Fruit fly (Drosophila melanogaster) whole organism, embryonic: ENCODE data around the gene LPCAT.

Experiments
- Ada2b ChIP-seq: fragments of 200-800 bp; sonication (Bioruptor generic); IDR thresholded peaks from 2 replicates; pipeline ENCODE4 v1.3.6; 2022; ENCODE audit warnings: missing biosample characterization, missing genetic modification characterization
- CG10209 ChIP-seq: fragments of 200-800 bp; sonication (Bioruptor generic); optimal IDR thresholded peaks from 3 replicates; lab custom pipeline; 2017; ENCODE audit warnings: missing biosample characterization, mild to moderate bottlenecking, missing genetic modification characterization, missing genetic modification reagents
- CG10366 ChIP-seq: fragments of 200-800 bp; sonication (Bioruptor generic); IDR thresholded peaks from 2 replicates; pipeline ENCODE4 v1.3.6; 2022; ENCODE audit warnings: missing biosample characterization, missing genetic modification characterization
- CG10565 ChIP-seq: fragments of 200-800 bp; sonication (Bioruptor generic); optimal IDR thresholded peaks from 3 replicates; lab custom pipeline; 2016; ENCODE audit warnings: missing biosample characterization, mild to moderate bottlenecking, missing genetic modification characterization
- CG10654 ChIP-seq: fragments of 200-800 bp; sonication (Bioruptor generic); optimal IDR thresholded peaks from 2 replicates; lab custom pipeline; 2016; ENCODE audit warnings: missing biosample characterization, missing genetic modification characterization
- CG10959 ChIP-seq: fragments of 200-800 bp; sonication (Bioruptor generic); IDR thresholded peaks from 2 replicates; pipeline ENCODE4 v1.3.6; 2022; ENCODE audit warnings: missing biosample characterization, missing genetic modification characterization
- CG10979 ChIP-seq: fragments of 200-800 bp; sonication (Bioruptor generic); optimal IDR thresholded peaks from 2 replicates; lab custom pipeline; 2018; ENCODE audit warnings: missing biosample characterization, mild to moderate bottlenecking, missing genetic modification characterization, moderate library complexity
- CG11085 ChIP-seq: fragments of 200-800 bp; sonication (Bioruptor generic); IDR thresholded peaks from 2 replicates; pipeline ENCODE4 v1.3.6; 2022; ENCODE audit warnings: missing biosample characterization, missing genetic modification characterization
- CG11560 ChIP-seq: fragments of 200-800 bp; sonication (Bioruptor generic); IDR thresholded peaks from 3 replicates; pipeline ENCODE4 v1.3.6; 2022; ENCODE audit warnings: missing biosample characterization, missing genetic modification characterization
- CG12071 ChIP-seq: fragments of 200-800 bp; sonication (Bioruptor generic); optimal IDR thresholded peaks from 3 replicates; lab custom pipeline; 2018; ENCODE audit warnings: missing biosample characterization, mild to moderate bottlenecking, missing genetic modification characterization
- CG12942 ChIP-seq: fragments of 200-800 bp; sonication (Bioruptor generic); optimal IDR thresholded peaks from 3 replicates; lab custom pipeline; 2016; ENCODE audit warnings: missing biosample characterization, missing genetic modification characterization
- CG14667 ChIP-seq: fragments of 200-800 bp; sonication (Bioruptor generic); IDR thresholded peaks from 2 replicates; pipeline ENCODE4 v1.3.6; 2022; ENCODE audit warnings: missing biosample characterization, missing genetic modification characterization
- CG14710 ChIP-seq: fragments of 200-800 bp; sonication (Bioruptor generic); optimal IDR thresholded peaks from 3 replicates; lab custom pipeline; 2019; ENCODE audit warnings: missing biosample characterization, mild to moderate bottlenecking, missing genetic modification characterization, moderate library complexity
- CG15011 ChIP-seq: fragments of 200-800 bp; sonication (Bioruptor generic); optimal IDR thresholded peaks from 3 replicates; lab custom pipeline; 2018; ENCODE audit warnings: missing biosample characterization, mild to moderate bottlenecking, missing genetic modification characterization
- CG1792 ChIP-seq: fragments of 200-800 bp; sonication (Bioruptor generic); optimal IDR thresholded peaks from 2 replicates; lab custom pipeline; 2016; ENCODE audit warnings: missing biosample characterization, missing genetic modification characterization
- CG2129 ChIP-seq: fragments of 200-800 bp; sonication (Bioruptor generic); IDR thresholded peaks from 2 replicates; pipeline ENCODE4 v1.3.6; 2022; ENCODE audit warnings: missing biosample characterization, missing genetic modification characterization; ENCODE audit not compliant: partially characterized antibody
- CG2202 ChIP-seq: fragments of 200-800 bp; sonication (Bioruptor generic); optimal IDR thresholded peaks from 2 replicates; lab custom pipeline; 2018; ENCODE audit warnings: missing biosample characterization, mild to moderate bottlenecking, missing genetic modification characterization
- CG3065 ChIP-seq: fragments of 200-800 bp; sonication (Bioruptor generic); optimal IDR thresholded peaks from 2 replicates; lab custom pipeline; 2016; ENCODE audit warnings: missing biosample characterization, missing genetic modification characterization
- CG31365 ChIP-seq: fragments of 200-800 bp; sonication (Bioruptor generic); optimal IDR thresholded peaks from 2 replicates; lab custom pipeline; 2018; ENCODE audit warnings: missing biosample characterization, mild to moderate bottlenecking, missing genetic modification characterization
- CG32772 ChIP-seq: fragments of 200-800 bp; sonication (Bioruptor generic); IDR thresholded peaks from 2 replicates; pipeline ENCODE4 v1.3.6; 2022; ENCODE audit warnings: missing biosample characterization, missing genetic modification characterization
- CG34224 ChIP-seq: fragments of 200-800 bp; sonication (Bioruptor generic); IDR thresholded peaks from 3 replicates; pipeline ENCODE4 v1.3.6; 2022; ENCODE audit warnings: missing biosample characterization, missing genetic modification characterization; ENCODE audit not compliant: partially characterized antibody
- CG4360 ChIP-seq: fragments of 200-800 bp; sonication (Bioruptor generic); IDR thresholded peaks from 2 replicates; pipeline ENCODE4 v1.3.6; 2022; ENCODE audit warnings: missing biosample characterization, missing genetic modification characterization
- CG4424 ChIP-seq: fragments of 200-800 bp; sonication (Bioruptor generic); optimal IDR thresholded peaks from 3 replicates; lab custom pipeline; 2016; ENCODE audit warnings: missing biosample characterization, missing genetic modification characterization
- CG8281 ChIP-seq: fragments of 200-800 bp; sonication (Bioruptor generic); optimal IDR thresholded peaks from 2 replicates; lab custom pipeline; 2018; ENCODE audit warnings: missing biosample characterization, mild to moderate bottlenecking, missing genetic modification characterization, moderate library complexity
- CG8765 ChIP-seq: fragments of 200-800 bp; sonication (Bioruptor generic); IDR thresholded peaks from 2 replicates; pipeline ENCODE4 v1.3.6; 2022; ENCODE audit warnings: missing biosample characterization, missing genetic modification characterization
- CG9932 ChIP-seq: fragments of 200-800 bp; sonication (Bioruptor generic); IDR thresholded peaks from 2 replicates; pipeline ENCODE4 v1.3.6; 2022; ENCODE audit warnings: missing biosample characterization, missing genetic modification characterization
- CkIIα-i1 ChIP-seq: fragments of 200-800 bp; sonication (Bioruptor generic); IDR thresholded peaks from 2 replicates; pipeline ENCODE4 v1.3.6; 2022; ENCODE audit warnings: missing biosample characterization, missing genetic modification characterization
- Dip2 ChIP-seq: fragments of 200-800 bp; sonication (Bioruptor generic); IDR thresholded peaks from 2 replicates; pipeline ENCODE4 v1.3.6; 2022; ENCODE audit warnings: missing biosample characterization, missing genetic modification characterization
- Doc2 ChIP-seq: fragments of 200-800 bp; sonication (Bioruptor generic); IDR thresholded peaks from 2 replicates; pipeline ENCODE4 v1.3.6; 2022; ENCODE audit warnings: missing biosample characterization, missing genetic modification characterization
- HmgD ChIP-seq: fragments of 200-800 bp; sonication (Bioruptor generic); optimal IDR thresholded peaks from 3 replicates; lab custom pipeline; 2016; ENCODE audit warnings: missing biosample characterization, missing genetic modification characterization
- Hr3 ChIP-seq: fragments of 200-800 bp; sonication (Bioruptor generic); optimal IDR thresholded peaks from 3 replicates; lab custom pipeline; 2016; ENCODE audit warnings: missing biosample characterization, missing genetic modification characterization
- Mad ChIP-seq: fragments of 200-800 bp; sonication (Bioruptor generic); optimal IDR thresholded peaks from 2 replicates; lab custom pipeline; 2016; ENCODE audit warnings: missing biosample characterization, missing genetic modification characterization
- NC2α ChIP-seq: fragments of 200-800 bp; sonication (Bioruptor generic); optimal IDR thresholded peaks from 2 replicates; lab custom pipeline; 2016; ENCODE audit warnings: missing biosample characterization, missing genetic modification characterization
- Sox100B ChIP-seq: fragments of 200-800 bp; sonication (Bioruptor generic); optimal IDR thresholded peaks from 3 replicates; lab custom pipeline; 2018; ENCODE audit warnings: missing biosample characterization, mild to moderate bottlenecking, missing genetic modification characterization
- Trl ChIP-seq, 3 experiments: fragments of >200 bp in 2 of 3; fragments of 200-800 bp in 1 of 3; sonication (Bioruptor generic) in 1 of 3; optimal IDR thresholded peaks; 2 replicates in 1 of 3; 3 replicates in 2 of 3; lab custom pipeline; 2016 to 2017; ENCODE audit warnings: missing biosample characterization in 1 of 3, missing genetic modification characterization in 1 of 3
- Usf ChIP-seq: fragments of 200-800 bp; sonication (Bioruptor generic); optimal IDR thresholded peaks from 2 replicates; lab custom pipeline; 2017; ENCODE audit warnings: missing genotype, missing biosample characterization, missing genetic modification characterization
- aop ChIP-seq: fragments of 200-800 bp; sonication (Bioruptor generic); IDR thresholded peaks from 2 replicates; pipeline ENCODE4 v1.3.6; 2022; ENCODE audit warnings: missing biosample characterization, missing genetic modification characterization
- ara ChIP-seq: fragments of 200-800 bp; sonication (Bioruptor generic); IDR thresholded peaks from 2 replicates; pipeline ENCODE4 v1.3.6; 2022; ENCODE audit warnings: missing biosample characterization, missing genetic modification characterization
- bbx ChIP-seq: fragments of 200-800 bp; sonication (Bioruptor generic); IDR thresholded peaks from 2 replicates; pipeline ENCODE4 v1.3.6; 2022; ENCODE audit warnings: missing biosample characterization, missing genetic modification characterization; ENCODE audit not compliant: partially characterized antibody
- caup ChIP-seq: fragments of 200-800 bp; sonication (Bioruptor generic); optimal IDR thresholded peaks from 3 replicates; lab custom pipeline; 2017; ENCODE audit warnings: missing biosample characterization, mild to moderate bottlenecking, missing genetic modification characterization, moderate library complexity; ENCODE audit not compliant: severe bottlenecking
- cg ChIP-seq: fragments of 200-800 bp; sonication (Bioruptor generic); optimal IDR thresholded peaks from 3 replicates; lab custom pipeline; 2019; ENCODE audit warnings: missing biosample characterization, mild to moderate bottlenecking, missing genetic modification characterization, moderate library complexity
- odd ChIP-seq: fragments of 200-800 bp; sonication (Bioruptor generic); optimal IDR thresholded peaks from 2 replicates; lab custom pipeline; 2017; ENCODE audit warnings: missing biosample characterization, mild to moderate bottlenecking, missing genetic modification characterization
- repo ChIP-seq: fragments of 200-800 bp; sonication (Bioruptor generic); optimal IDR thresholded peaks from 2 replicates; lab custom pipeline; 2016; ENCODE audit warnings: missing biosample characterization, missing genetic modification characterization
- run ChIP-seq: fragments of 200-800 bp; sonication (Bioruptor generic); optimal IDR thresholded peaks from 3 replicates; lab custom pipeline; 2018; ENCODE audit warnings: missing biosample characterization, mild to moderate bottlenecking, missing genetic modification characterization
- schlank ChIP-seq: fragments of 200-800 bp; sonication (Bioruptor generic); optimal IDR thresholded peaks from 2 replicates; lab custom pipeline; 2018; ENCODE audit warnings: missing biosample characterization, mild to moderate bottlenecking, missing genetic modification characterization
- seq ChIP-seq: fragments of 200-800 bp; sonication (Bioruptor generic); IDR thresholded peaks from 2 replicates; pipeline ENCODE4 v1.3.6; 2022; ENCODE audit warnings: missing biosample characterization, missing genetic modification characterization
- vfl ChIP-seq: fragments of 200-800 bp; sonication (Bioruptor generic); optimal IDR thresholded peaks from 2 replicates; lab custom pipeline; 2016; ENCODE audit warnings: missing biosample characterization, missing genetic modification characterization
- vvl ChIP-seq: fragments of 200-800 bp; sonication (Bioruptor generic); IDR thresholded peaks from 2 replicates; pipeline ENCODE4 v1.3.6; 2022; ENCODE audit warnings: missing biosample characterization, missing genetic modification characterization
- zfh2 ChIP-seq: fragments of 200-800 bp; sonication (Bioruptor generic); optimal IDR thresholded peaks from 2 replicates; lab custom pipeline; 2016; ENCODE audit warnings: missing biosample characterization, missing genetic modification characterization

Gene LPCAT

dm6 chrX:9585359-9586002 lies 5.7 kb upstream of the LPCAT start, which contains the start of gene Hex-A (continued):
- TF ChIP-seq CG15011 (GFP tag; lab: Kevin White, UChicago) (peak; percentile 99), CG31365 (peak; percentile 88), CG10209 (GFP tag; lab: Kevin White, UChicago) (peak; percentile 95), ara (GFP tag; lab: Robert Waterston, UW) (peak; percentile 85), CG34224 (peak; percentile 60), Hr3 (GFP tag; lab: Kevin White, UChicago) (peak; percentile 83), CG12942 (GFP tag; lab: Kevin White, UChicago) (peak; percentile 87), seq (GFP tag; lab: Robert Waterston, UW) (peak; percentile 96), schlank (tag; lab: Kevin White, UChicago) (peak; percentile 95), run (tag; lab: Kevin White, UChicago) (peak; percentile 97), Sox100B (peak; percentile 99), CG4360 (GFP tag; lab: Robert Waterston, UW) (peak; percentile 37; the same call in 1 of the 2 replicates), CG10959 (GFP tag; lab: Robert Waterston, UW) (peak; percentile 46), CG10366 (GFP tag; lab: Robert Waterston, UW) (peak; percentile 86), CG10979 (peak; percentile 98), CG8765 (GFP tag; lab: Robert Waterston, UW) (peak; percentile 62; the same call in 1 of the 2 replicates), Usf (peak; percentile 91), CG2129 (GFP tag; lab: Robert Waterston, UW) (no peak), caup (GFP tag; lab: Kevin White, UChicago) (peak; percentile 97), Mad (GFP tag; lab: Kevin White, UChicago) (peak; percentile 92), CG1792 (GFP tag; lab: Kevin White, UChicago) (peak; percentile 88), Dip2 (GFP tag; lab: Robert Waterston, UW) (peak; percentile 42; the same call in 1 of the 2 replicates), bbx (peak; percentile 58), HmgD (peak; percentile 76), CG10565 (GFP tag; lab: Kevin White, UChicago) (peak; percentile 73), aop (peak; percentile 77), CkIIα-i1 (GFP tag; lab: Robert Waterston, UW) (peak; percentile 14; the same call in 1 of the 2 replicates), NC2α (peak; percentile 88), CG14710 (tag; lab: Kevin White, UChicago) (peak; percentile 96), repo (GFP tag; lab: Kevin White, UChicago) (peak; percentile 90), CG2202 (tag; lab: Kevin White, UChicago) (peak; percentile 90), Ada2b (GFP tag; lab: Robert Waterston, UW) (peak; percentile 91), CG32772 (GFP tag; lab: Robert Waterston, UW) (peak; percentile 80), CG8281 (tag; lab: Kevin White, UChicago) (peak; percentile 89), CG14667 (GFP tag; lab: Robert Waterston, UW) (peak; percentile 75), Doc2 (peak; percentile 74), zfh2 (peak; percentile 92), CG11560 (peak; percentile 56; the same call in 2 of the 3 replicates), CG11085 (GFP tag; lab: Robert Waterston, UW) (peak; percentile 66), Trl (optimal IDR thresholded peaks at IDR 0.05; lab: Kevin White, UChicago) (peak; percentile 84 to 91), Trl (GFP tag; optimal IDR thresholded peaks at IDR 0.05; lab: Kevin White, UChicago) (peak; percentile 94), CG12071 (GFP tag; lab: Kevin White, UChicago) (peak; percentile 94), CG4424 (GFP tag; lab: Kevin White, UChicago) (peak; percentile 92), odd (peak; percentile 98), cg (GFP tag; lab: Kevin White, UChicago) (peak; percentile 70), CG3065 (GFP tag; lab: Kevin White, UChicago) (peak; percentile 34), vfl (GFP tag; lab: Kevin White, UChicago) (peak; percentile 89), CG9932 (GFP tag; lab: Robert Waterston, UW) (peak; percentile 85), CG10654 (GFP tag; lab: Kevin White, UChicago) (peak; percentile 84), vvl (GFP tag; lab: Robert Waterston, UW) (peak; percentile 91)
